Worm (Caenorhabditis elegans) whole organism, L4 larva: ENCODE measurements around the gene Y32B12A.5.
"Not testable (repeated sequence)": the region's sequence is repeated elsewhere in the genome, so short reads cannot be mapped to it uniquely, and the experiment has no call there.

ENCODE experiments used
- R02D3.7 ChIP-seq: fragments of 150-350 bp; sonication (generic microtip); optimal IDR thresholded peaks from 3 replicates; lab custom pipeline; 2014; ENCODE audit warnings: missing biosample characterization, missing genetic modification characterization
- Y48G9A.11 ChIP-seq: fragments of 200-800 bp; sonication (Bioruptor generic); IDR thresholded peaks from 2 replicates; pipeline ENCODE4 v1.3.6; 2022; ENCODE audit warnings: missing genetic modification reagents, missing genetic modification characterization, missing compliant biosample characterization
- ZK546.5 ChIP-seq, 2 experiments: sonication (generic microtip); optimal IDR thresholded peaks; 2 replicates each; lab custom pipeline; 2017; ENCODE audit warnings: missing biosample characterization in 2 of 2, missing genetic modification characterization in 2 of 2
- dmd-9 ChIP-seq: fragments of 200-800 bp; sonication (Bioruptor generic); IDR thresholded peaks from 2 replicates; pipeline ENCODE4 v1.3.6; 2022; ENCODE audit warnings: missing genetic modification reagents, missing genetic modification characterization, missing compliant biosample characterization
- dpl-1 ChIP-seq: fragments of 150-350 bp; optimal IDR thresholded peaks from 2 replicates; lab custom pipeline; 2014; ENCODE audit warnings: missing biosample characterization, missing genetic modification reagents, missing genetic modification characterization
- jun-1 ChIP-seq: fragments of 150-350 bp; optimal IDR thresholded peaks from 2 replicates; lab custom pipeline; 2014; ENCODE audit warnings: missing biosample characterization, missing genetic modification reagents, missing genetic modification characterization
- lin-15B ChIP-seq: fragments of 150-350 bp; sonication (generic microtip); optimal IDR thresholded peaks from 3 replicates; lab custom pipeline; 2014; ENCODE audit warnings: missing biosample characterization, missing genetic modification characterization
- mep-1 ChIP-seq: fragments of 150-350 bp; sonication (generic microtip); optimal IDR thresholded peaks from 3 replicates; lab custom pipeline; 2014; ENCODE audit warnings: missing biosample characterization, missing genetic modification characterization
- nhr-10 ChIP-seq: fragments of 150-350 bp; optimal IDR thresholded peaks from 2 replicates; lab custom pipeline; 2014; ENCODE audit warnings: missing biosample characterization, missing genetic modification characterization
- snpc-4 ChIP-seq: fragments of 150-350 bp; optimal IDR thresholded peaks from 2 replicates; lab custom pipeline; 2014; ENCODE audit warnings: missing biosample characterization, missing genetic modification characterization
- unc-39 ChIP-seq: sonication (generic microtip); optimal IDR thresholded peaks from 2 replicates; lab custom pipeline; 2017; ENCODE audit warnings: missing biosample characterization, missing genetic modification characterization
- zag-1 ChIP-seq: fragments of 150-350 bp; optimal IDR thresholded peaks from 2 replicates; lab custom pipeline; 2014; ENCODE audit warnings: missing biosample characterization, missing genetic modification characterization
- ztf-11 ChIP-seq: fragments of 150-350 bp; optimal IDR thresholded peaks from 2 replicates; lab custom pipeline; 2014; ENCODE audit warnings: missing biosample characterization, missing genetic modification characterization

ce11 chrV:16474686-16475085, 12.7 kb downstream of the Y32B12A.5 start:
- not testable (repeated sequence) for TF ChIP-seq nhr-10 (tag; lab: Kevin White, UChicago); Y48G9A.11 (GFP tag; lab: Robert Waterston, UW); zag-1 (tag; lab: Kevin White, UChicago); dmd-9 (GFP tag; lab: Robert Waterston, UW); ZK546.5 (tag; optimal IDR thresholded peaks at IDR 0.05; lab: Kevin White, UChicago); lin-15B (tag; lab: Kevin White, UChicago); unc-39 (tag; lab: Kevin White, UChicago); snpc-4 (tag; lab: Kevin White, UChicago); R02D3.7 (tag; lab: Kevin White, UChicago); dpl-1 (GFP tag; lab: Kevin White, UChicago); mep-1 (tag; lab: Kevin White, UChicago); jun-1 (tag; lab: Kevin White, UChicago); ztf-11
